Fruit fly (Drosophila melanogaster) whole organism, prepupa: ENCODE data around the gene Keap1.

ENCODE experiments used
- CG34406 ChIP-seq: fragments of 200-800 bp; sonication (Bioruptor generic); optimal IDR thresholded peaks from 3 replicates; lab custom pipeline; 2016; ENCODE audit warnings: missing biosample characterization, missing genetic modification characterization
- CG6163 ChIP-seq: fragments of 200-800 bp; sonication (Bioruptor generic); IDR thresholded peaks from 3 replicates; pipeline ENCODE4 v1.3.6; 2022; ENCODE audit warnings: missing biosample characterization, missing genetic modification characterization
- CG6276 ChIP-seq: fragments of 200-800 bp; sonication (Bioruptor generic); optimal IDR thresholded peaks from 2 replicates; lab custom pipeline; 2017; ENCODE audit warnings: missing biosample characterization, mild to moderate bottlenecking, missing genetic modification characterization
- Hr4 ChIP-seq: fragments of 200-800 bp; sonication (Bioruptor generic); optimal IDR thresholded peaks from 3 replicates; lab custom pipeline; 2016; ENCODE audit warnings: missing biosample characterization, missing genetic modification characterization
- achi ChIP-seq: fragments of 200-800 bp; sonication (Bioruptor generic); optimal IDR thresholded peaks from 3 replicates; lab custom pipeline; 2016; ENCODE audit warnings: missing biosample characterization, missing genetic modification characterization
- eg ChIP-seq: fragments of 200-800 bp; sonication (Bioruptor generic); IDR thresholded peaks from 3 replicates; pipeline ENCODE4 v1.3.6; 2022; ENCODE audit warnings: missing biosample characterization, missing genetic modification characterization

- TF ChIP-seq CG34406 (GFP tag; lab: Kevin White, UChicago) (no peak), Hr4 (no peak), CG6276 (GFP tag; lab: Kevin White, UChicago) (no peak), CG6163 (GFP tag; lab: Robert Waterston, UW) (no peak), achi (GFP tag; lab: Kevin White, UChicago) (no peak), eg (GFP tag; lab: Robert Waterston, UW) (no peak)
These were observed 20.0 kb downstream of the Keap1 start for dm6 chr3R:17059811-17060169.
